ENCODE assay signal across 6 fruit fly cellular contexts in genomic region chrX:6533836-6534357, dm6.
TF ChIP-seq lines count a peak whose summit lies in the region.

dx (plus strand) TSS chrX:6533999.

- no peak for TF ChIP-seq CTCF in whole organism, embryonic (GFP tag; optimal IDR thresholded peaks at IDR 0.05; lab: Kevin White, UChicago)

TF ChIP-seq in whole organism, 6 proteins besides CTCF, POLR2A, EP300 and RAD21:
- TF ChIP-seq pan (optimal IDR thresholded peaks at IDR 0.05; lab: Kevin White, UChicago) (no peak), psq (optimal IDR thresholded peaks at IDR 0.05; lab: Kevin White, UChicago) (no peak), EcR (GFP tag; optimal IDR thresholded peaks at IDR 0.05; lab: Kevin White, UChicago) (no peak), Dll (optimal IDR thresholded peaks at IDR 0.05; lab: Kevin White, UChicago) (peak; percentile 29), usp (GFP tag; optimal IDR thresholded peaks at IDR 0.05; lab: Kevin White, UChicago) (no peak), CG8478 (optimal IDR thresholded peaks at IDR 0.05; lab: Kevin White, UChicago) (peak; percentile 53)
TF ChIP-seq in whole organism: peak in this region for 2.

TF ChIP-seq in whole organism, adult, 20 proteins besides CTCF, POLR2A, EP300 and RAD21:
- TF ChIP-seq CG5204 (GFP tag; optimal IDR thresholded peaks at IDR 0.05; lab: Kevin White, UChicago) (no peak), bab1 (GFP tag; optimal IDR thresholded peaks at IDR 0.05; lab: Kevin White, UChicago) (peak; percentile 35), ovo (GFP tag; optimal IDR thresholded peaks at IDR 0.05; lab: Kevin White, UChicago) (no peak), Crg-1 (GFP tag; optimal IDR thresholded peaks at IDR 0.05; lab: Kevin White, UChicago) (no peak), Mnt (GFP tag; optimal IDR thresholded peaks at IDR 0.05; lab: Kevin White, UChicago) (peak; percentile 26)

TF ChIP-seq in whole organism, embryonic, 481 proteins besides CTCF, POLR2A, EP300 and RAD21 (continues in another document):
- no peak for TF ChIP-seq CG5953 (GFP tag; IDR thresholded peaks at IDR 0.05; lab: Robert Waterston, UW)
- TF ChIP-seq trh (GFP tag; optimal IDR thresholded peaks at IDR 0.05; lab: Kevin White, UChicago) = no peak
- no peak for TF ChIP-seq CG13624 (GFP tag; optimal IDR thresholded peaks at IDR 0.05; lab: Kevin White, UChicago)
- TF ChIP-seq Ada2b (GFP tag; IDR thresholded peaks at IDR 0.05; lab: Robert Waterston, UW) = no peak
- TF ChIP-seq CG34224 (GFP tag; IDR thresholded peaks at IDR 0.05; lab: Robert Waterston, UW; ENCODE audit: partially characterized antibody) = 0 out of 3 replicates have a peak, but pooled peaks have one; percentile 41
- no peak for TF ChIP-seq lola (GFP tag; optimal IDR thresholded peaks at IDR 0.05; lab: Kevin White, UChicago)
- TF ChIP-seq CG4404 (GFP tag; IDR thresholded peaks at IDR 0.05; lab: Robert Waterston, UW) = no peak
- TF ChIP-seq row (GFP tag; IDR thresholded peaks at IDR 0.05; lab: Robert Waterston, UW) = peak; percentile 59
- TF ChIP-seq CG12104 (GFP tag; optimal IDR thresholded peaks at IDR 0.05; lab: Kevin White, UChicago) = no peak
- 0 out of 2 replicates have a peak, but pooled peaks have one; percentile 25 for TF ChIP-seq MBD-R2 (GFP tag; IDR thresholded peaks at IDR 0.05; lab: Robert Waterston, UW)
- TF ChIP-seq B-H2 (GFP tag; optimal IDR thresholded peaks at IDR 0.05; lab: Kevin White, UChicago) = no peak
- TF ChIP-seq CG2116 (GFP tag; optimal IDR thresholded peaks at IDR 0.05; lab: Kevin White, UChicago) = peak; percentile 87
- TF ChIP-seq pb (GFP tag; optimal IDR thresholded peaks at IDR 0.05; lab: Kevin White, UChicago) = no peak
- TF ChIP-seq amos (GFP tag; IDR thresholded peaks at IDR 0.05; lab: Robert Waterston, UW; ENCODE audit: partially characterized antibody) = no peak
- TF ChIP-seq CG3726 (GFP tag; IDR thresholded peaks at IDR 0.05; lab: Robert Waterston, UW) = no peak
- TF ChIP-seq pan (optimal IDR thresholded peaks at IDR 0.05; lab: Kevin White, UChicago) = no peak
- TF ChIP-seq pan (GFP tag; optimal IDR thresholded peaks at IDR 0.05 in 1 of 2, IDR thresholded peaks at IDR 0.05 in 1 of 2) = peak in 1 of 2 experiments; percentile 27
- 0 out of 3 replicates have a peak, but pooled peaks have one; percentile 15 for TF ChIP-seq tgo (GFP tag; IDR thresholded peaks at IDR 0.05; lab: Robert Waterston, UW)
- TF ChIP-seq CG8924 (tag; optimal IDR thresholded peaks at IDR 0.05; lab: Kevin White, UChicago) = no peak

TF ChIP-seq in whole organism, prepupa, 60 proteins besides CTCF, POLR2A, EP300 and RAD21:
- TF ChIP-seq CG1621 (tag; optimal IDR thresholded peaks at IDR 0.05; lab: Kevin White, UChicago) = peak; percentile 35
- TF ChIP-seq dsx (GFP tag; optimal IDR thresholded peaks at IDR 0.05; lab: Kevin White, UChicago; ENCODE audit: poor library complexity, severe bottlenecking) = no peak
- TF ChIP-seq ss (GFP tag; optimal IDR thresholded peaks at IDR 0.05; lab: Kevin White, UChicago) = peak in 1 of 2 experiments; percentile 23
- TF ChIP-seq CG3032 (tag; optimal IDR thresholded peaks at IDR 0.05; lab: Kevin White, UChicago) = no peak
- peak; percentile 46 for TF ChIP-seq CG6854 (GFP tag; optimal IDR thresholded peaks at IDR 0.05; lab: Kevin White, UChicago)
- TF ChIP-seq net (GFP tag; optimal IDR thresholded peaks at IDR 0.05; lab: Kevin White, UChicago) = no peak
- TF ChIP-seq svp (GFP tag; lab: Kevin White, UChicago) = peak; percentile 47
- TF ChIP-seq Eip78C (GFP tag; lab: Kevin White, UChicago) = peak; percentile 84
- TF ChIP-seq fkh (GFP tag; optimal IDR thresholded peaks at IDR 0.05; lab: Kevin White, UChicago) = peak; percentile 88
- TF ChIP-seq CG16779 (tag; optimal IDR thresholded peaks at IDR 0.05; lab: Kevin White, UChicago) = peak; percentile 13
- TF ChIP-seq Sox14 (GFP tag; optimal IDR thresholded peaks at IDR 0.05; lab: Kevin White, UChicago) = peak; percentile 32
- no peak for TF ChIP-seq Hr39 (GFP tag; optimal IDR thresholded peaks at IDR 0.05; lab: Kevin White, UChicago)

TF ChIP-seq in whole organism, pupa, 21 proteins besides CTCF, POLR2A, EP300 and RAD21:
- no peak for TF ChIP-seq fd96Ca (GFP tag; IDR thresholded peaks at IDR 0.05; lab: Robert Waterston, UW)
- TF ChIP-seq EcR (GFP tag; optimal IDR thresholded peaks at IDR 0.05; lab: Kevin White, UChicago) = no peak
- 0 out of 2 replicates have a peak, but pooled peaks have one; percentile 9 for TF ChIP-seq CG32121 (GFP tag; IDR thresholded peaks at IDR 0.05; lab: Robert Waterston, UW)
- TF ChIP-seq CG13204 (GFP tag; optimal IDR thresholded peaks at IDR 0.05; lab: Kevin White, UChicago) = no peak
- no peak for TF ChIP-seq gl (tag; optimal IDR thresholded peaks at IDR 0.05; lab: Kevin White, UChicago)
- TF ChIP-seq Pif1B (GFP tag; optimal IDR thresholded peaks at IDR 0.05; lab: Kevin White, UChicago) = no peak
- TF ChIP-seq Snoo (tag; optimal IDR thresholded peaks at IDR 0.05; lab: Kevin White, UChicago) = no peak
- no peak for TF ChIP-seq CG8159 (tag; optimal IDR thresholded peaks at IDR 0.05; lab: Kevin White, UChicago)
- peak; percentile 29; the same call in 1 of the 2 replicates for TF ChIP-seq CG12605 (GFP tag; IDR thresholded peaks at IDR 0.05; lab: Robert Waterston, UW)
- TF ChIP-seq CG14655 (GFP tag; optimal IDR thresholded peaks at IDR 0.05; lab: Kevin White, UChicago) = no peak
- 0 out of 3 replicates have a peak, but pooled peaks have one; percentile 26 for TF ChIP-seq CG4496 (GFP tag; IDR thresholded peaks at IDR 0.05; lab: Robert Waterston, UW)
- no peak for TF ChIP-seq CG8301 (tag; optimal IDR thresholded peaks at IDR 0.05; lab: Kevin White, UChicago)
- TF ChIP-seq CG17806 (tag; optimal IDR thresholded peaks at IDR 0.05; lab: Kevin White, UChicago) = no peak
- no peak for TF ChIP-seq CG9948 (tag; optimal IDR thresholded peaks at IDR 0.05; lab: Kevin White, UChicago)

TF ChIP-seq in whole organism, wandering third instar larva, 38 proteins besides CTCF, POLR2A, EP300 and RAD21:
- no peak for TF ChIP-seq sv (GFP tag; optimal IDR thresholded peaks at IDR 0.05; lab: Kevin White, UChicago)
- TF ChIP-seq N (GFP tag; optimal IDR thresholded peaks at IDR 0.05; lab: Kevin White, UChicago) = no peak
- peak in 1 of 2 experiments; percentile 25 for TF ChIP-seq dl (GFP tag; optimal IDR thresholded peaks at IDR 0.05; lab: Kevin White, UChicago; ENCODE audit: insufficient read depth in 1 of 2, partially characterized antibody in 2 of 2)
- TF ChIP-seq woc (GFP tag; optimal IDR thresholded peaks at IDR 0.05; lab: Kevin White, UChicago) = peak; percentile 3
- no peak for TF ChIP-seq Mio (GFP tag; optimal IDR thresholded peaks at IDR 0.05; lab: Kevin White, UChicago)
- TF ChIP-seq Dif (GFP tag; optimal IDR thresholded peaks at IDR 0.05; lab: Kevin White, UChicago; ENCODE audit: partially characterized antibody) = peak; percentile 61
- no peak for TF ChIP-seq CG32264 (GFP tag; optimal IDR thresholded peaks at IDR 0.05; lab: Kevin White, UChicago)
- TF ChIP-seq jim (GFP tag; optimal IDR thresholded peaks at IDR 0.05; lab: Kevin White, UChicago) = no peak
- no peak for TF ChIP-seq CG9705 (GFP tag; optimal IDR thresholded peaks at IDR 0.05; lab: Kevin White, UChicago)
- TF ChIP-seq brk (GFP tag; optimal IDR thresholded peaks at IDR 0.05; lab: Kevin White, UChicago) = no peak
- TF ChIP-seq Hr83 (GFP tag; optimal IDR thresholded peaks at IDR 0.05; lab: Kevin White, UChicago; ENCODE audit: poor library complexity, severe bottlenecking) = no peak
- no peak for TF ChIP-seq Hr78 (GFP tag; optimal IDR thresholded peaks at IDR 0.05; lab: Kevin White, UChicago)
- no peak for TF ChIP-seq rgr (GFP tag; optimal IDR thresholded peaks at IDR 0.05; lab: Kevin White, UChicago)
- peak; percentile 85 for TF ChIP-seq psq (GFP tag; optimal IDR thresholded peaks at IDR 0.05; lab: Kevin White, UChicago)
